Fruit fly (Drosophila melanogaster): ENCODE results near the gene AttD.

DNA sequence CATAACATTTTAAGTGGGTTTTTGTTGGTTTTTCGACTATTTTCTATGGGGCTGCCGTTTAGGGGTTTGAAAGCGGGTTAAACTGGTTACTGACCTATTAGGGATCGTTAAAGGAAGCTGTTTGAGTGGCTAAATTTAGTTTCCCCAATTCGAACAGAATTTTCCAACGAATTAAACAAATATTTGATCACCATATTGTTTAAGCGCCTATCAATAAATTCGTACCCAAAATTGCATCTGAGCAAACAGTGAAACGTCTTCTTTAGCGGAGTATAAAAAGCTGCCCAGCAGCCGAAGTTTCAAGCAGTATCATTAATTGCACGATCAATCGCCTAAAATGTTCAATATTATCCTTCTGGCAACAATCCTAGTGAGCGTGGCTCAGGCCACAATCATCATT is 31.0 kb upstream of the AttD start, which contains the start of gene Sgs5bis:
- TF ChIP-seq CG8478 (optimal IDR thresholded peaks at IDR 0.05) (no peak), CTCF (optimal IDR thresholded peaks at IDR 0.05) (no peak)

Measured in S2 (cell line).